Worm (Caenorhabditis elegans): ENCODE data around the gene spe-44.

ce11 chrIV:12445463-12445934 lies 8.5 kb downstream of the spe-44 start, which contains the start of gene C25G4.3:
- TF ChIP-seq elt-1 (tag; optimal IDR thresholded peaks at IDR 0.05; ENCODE audit: borderline replicate concordance, insufficient read depth) = no peak
- no peak for TF ChIP-seq unc-39 (tag; optimal IDR thresholded peaks at IDR 0.05)
- TF ChIP-seq nhr-237 (tag; optimal IDR thresholded peaks at IDR 0.05) = no peak
- TF ChIP-seq unc-62 (GFP tag; optimal IDR thresholded peaks at IDR 0.05) = no peak
- no peak for TF ChIP-seq nhr-12 (tag; optimal IDR thresholded peaks at IDR 0.05)
- no peak for TF ChIP-seq cnd-1 (tag; optimal IDR thresholded peaks at IDR 0.05)
- TF ChIP-seq snpc-4 (tag; optimal IDR thresholded peaks at IDR 0.05) = no peak
- no peak for TF ChIP-seq nhr-76 (tag; optimal IDR thresholded peaks at IDR 0.05)
- TF ChIP-seq ces-1 (GFP tag; optimal IDR thresholded peaks at IDR 0.05) = no peak
- no peak for TF ChIP-seq elt-3 (tag; optimal IDR thresholded peaks at IDR 0.05)
- TF ChIP-seq lin-13 (tag; optimal IDR thresholded peaks at IDR 0.05) = no peak
- TF ChIP-seq zip-8 (tag; optimal IDR thresholded peaks at IDR 0.05) = no peak
- no peak for TF ChIP-seq nhr-28 (tag; optimal IDR thresholded peaks at IDR 0.05)
